Worm (Caenorhabditis elegans): ENCODE data around the gene DC2.5.
"Not testable (repeated sequence)": the region's sequence is repeated elsewhere in the genome, so short reads cannot be mapped to it uniquely, and the experiment has no call there.

Gene DC2.5

DNA sequence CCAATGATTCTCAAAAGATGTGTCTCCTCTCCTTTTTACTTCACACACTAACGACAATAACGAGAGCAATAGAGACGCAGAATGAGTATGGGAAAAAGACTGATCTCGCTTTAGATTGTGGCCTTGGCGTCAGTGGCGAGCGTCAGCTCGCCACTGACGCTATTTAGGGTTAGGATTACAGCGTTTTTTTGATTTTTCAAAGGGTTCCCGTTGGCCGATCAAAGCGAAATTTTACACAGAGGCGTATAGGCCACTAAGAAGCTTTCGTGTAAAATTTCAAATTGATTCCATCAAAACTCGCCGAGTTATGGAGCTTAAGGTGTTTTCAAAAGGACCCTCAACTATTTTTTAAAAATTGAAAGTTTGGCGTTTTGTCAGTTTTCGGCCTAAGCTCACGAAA is at the start of gene DC2.5:
TSS of gene DC2.5 (minus strand) at position 101 of the 400 bp plus-strand sequence.
- not testable (repeated sequence) for TF ChIP-seq klf-2 (GFP tag; conservative IDR thresholded peaks at IDR 0.05); T22C8.4 (GFP tag; IDR thresholded peaks at IDR 0.05); tab-1 (GFP tag; IDR thresholded peaks at IDR 0.05)

DNA sequence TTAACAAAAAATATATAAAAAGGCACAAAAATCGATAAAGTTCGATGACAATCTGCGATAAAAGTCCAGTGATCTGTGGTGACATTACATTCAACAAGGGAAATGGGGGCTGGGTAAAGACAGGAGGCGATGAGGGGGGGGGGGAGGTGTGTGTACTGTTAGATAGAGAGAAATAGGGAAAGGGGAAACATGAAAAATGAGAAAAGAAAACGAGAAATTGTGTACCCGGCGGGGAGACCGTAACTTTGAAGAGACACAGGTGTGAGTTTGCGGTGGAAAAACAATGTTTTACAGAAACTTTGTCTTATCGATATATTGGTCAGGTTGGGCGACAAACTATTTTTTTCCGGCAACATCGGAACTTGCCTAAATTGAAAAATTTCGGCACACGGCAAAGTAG is 47.7 kb upstream of the DC2.5 start:
- no peak for TF ChIP-seq med-1 (GFP tag; optimal IDR thresholded peaks at IDR 0.05; ENCODE audit: insufficient read depth)
- TF ChIP-seq flt-1 (GFP tag; IDR thresholded peaks at IDR 0.05), result no peak
- TF ChIP-seq ref-1 (GFP tag; conservative IDR thresholded peaks at IDR 0.05), result no peak
- no peak for TF ChIP-seq T22C8.4 (GFP tag; IDR thresholded peaks at IDR 0.05)
- no peak for TF ChIP-seq tab-1 (GFP tag; IDR thresholded peaks at IDR 0.05)
- TF ChIP-seq klf-2 (GFP tag; conservative IDR thresholded peaks at IDR 0.05), result no peak
- no peak for TF ChIP-seq ztf-23 (GFP tag; IDR thresholded peaks at IDR 0.05)
- TF ChIP-seq ztf-29 (GFP tag; IDR thresholded peaks at IDR 0.05), result no peak
- no peak for TF ChIP-seq cog-1 (tag; optimal IDR thresholded peaks at IDR 0.05)

DNA sequence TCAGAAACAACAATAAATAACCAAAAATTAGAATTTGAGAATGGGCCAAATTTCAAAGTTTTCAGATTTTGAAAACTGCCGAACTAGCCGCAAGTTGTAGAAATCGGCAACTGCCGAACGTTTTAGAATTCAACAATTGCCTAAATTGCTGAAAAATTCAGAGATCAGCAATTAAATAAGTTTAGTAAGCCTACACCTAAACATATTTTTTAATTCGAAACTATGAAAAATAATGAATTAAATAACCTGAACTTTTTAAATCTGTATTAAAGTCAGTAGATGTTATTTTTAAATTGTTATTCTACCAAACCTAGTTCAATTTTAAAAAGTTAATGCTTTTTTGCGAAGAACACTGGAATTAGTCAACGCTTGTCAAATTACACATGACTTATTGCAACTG is 46.1 kb upstream of the DC2.5 start, which contains the start of gene nhr-204:
TSS of gene nhr-204 (minus strand) at position 101 of the 400 bp plus-strand sequence.
- TF ChIP-seq klf-2 (GFP tag; conservative IDR thresholded peaks at IDR 0.05), result no peak
- TF ChIP-seq T22C8.4 (GFP tag; IDR thresholded peaks at IDR 0.05), result no peak
- no peak for TF ChIP-seq flt-1 (GFP tag; IDR thresholded peaks at IDR 0.05)
- no peak for TF ChIP-seq ref-1 (GFP tag; conservative IDR thresholded peaks at IDR 0.05)
- TF ChIP-seq med-1 (GFP tag; optimal IDR thresholded peaks at IDR 0.05; ENCODE audit: insufficient read depth), result no peak
- TF ChIP-seq ztf-29 (GFP tag; IDR thresholded peaks at IDR 0.05), result no peak
- TF ChIP-seq tab-1 (GFP tag; IDR thresholded peaks at IDR 0.05), result no peak
- no peak for TF ChIP-seq cog-1 (tag; optimal IDR thresholded peaks at IDR 0.05)
- no peak for TF ChIP-seq ztf-23 (GFP tag; IDR thresholded peaks at IDR 0.05)

- TF ChIP-seq cog-1 (tag; optimal IDR thresholded peaks at IDR 0.05) (no peak), ref-1 (GFP tag; conservative IDR thresholded peaks at IDR 0.05) (no peak), flt-1 (GFP tag; IDR thresholded peaks at IDR 0.05) (no peak), T22C8.4 (GFP tag; IDR thresholded peaks at IDR 0.05) (no peak), tab-1 (GFP tag; IDR thresholded peaks at IDR 0.05) (no peak), med-1 (GFP tag; optimal IDR thresholded peaks at IDR 0.05; ENCODE audit: insufficient read depth) (no peak), klf-2 (GFP tag; conservative IDR thresholded peaks at IDR 0.05) (no peak), ztf-23 (GFP tag; IDR thresholded peaks at IDR 0.05) (no peak)
Observed at ce11 chrV:254591-254990, 42.0 kb upstream of the DC2.5 start, which contains the start of gene str-121. str-121 (minus strand) TSS chrV:254691.

- no peak for TF ChIP-seq flt-1 (GFP tag; IDR thresholded peaks at IDR 0.05)
- TF ChIP-seq T22C8.4 (GFP tag; IDR thresholded peaks at IDR 0.05), result no peak
- TF ChIP-seq cog-1 (tag; optimal IDR thresholded peaks at IDR 0.05), result no peak
- TF ChIP-seq klf-2 (GFP tag; conservative IDR thresholded peaks at IDR 0.05), result no peak
- TF ChIP-seq ztf-23 (GFP tag; IDR thresholded peaks at IDR 0.05), result no peak
- TF ChIP-seq ztf-29 (GFP tag; IDR thresholded peaks at IDR 0.05), result no peak
- no peak for TF ChIP-seq tab-1 (GFP tag; IDR thresholded peaks at IDR 0.05)
- no peak for TF ChIP-seq ref-1 (GFP tag; conservative IDR thresholded peaks at IDR 0.05)
- no peak for TF ChIP-seq med-1 (GFP tag; optimal IDR thresholded peaks at IDR 0.05; ENCODE audit: insufficient read depth)
Observed at ce11 chrV:251652-252051, 39.1 kb upstream of the DC2.5 start, which contains the start of gene oac-39. oac-39 (minus strand) TSS chrV:251752.

ce11 chrV:248636-249035 is 36.0 kb upstream of the DC2.5 start:
- TF ChIP-seq med-1 (GFP tag; optimal IDR thresholded peaks at IDR 0.05; ENCODE audit: insufficient read depth), result no peak
- TF ChIP-seq ztf-23 (GFP tag; IDR thresholded peaks at IDR 0.05), result no peak
- no peak for TF ChIP-seq cog-1 (tag; optimal IDR thresholded peaks at IDR 0.05)
- no peak for TF ChIP-seq T22C8.4 (GFP tag; IDR thresholded peaks at IDR 0.05)
- TF ChIP-seq klf-2 (GFP tag; conservative IDR thresholded peaks at IDR 0.05), result no peak
- no peak for TF ChIP-seq tab-1 (GFP tag; IDR thresholded peaks at IDR 0.05)
- no peak for TF ChIP-seq ref-1 (GFP tag; conservative IDR thresholded peaks at IDR 0.05)
- no peak for TF ChIP-seq flt-1 (GFP tag; IDR thresholded peaks at IDR 0.05)
- TF ChIP-seq ztf-29 (GFP tag; IDR thresholded peaks at IDR 0.05), result no peak

ce11 chrV:247576-247975 is 35.0 kb upstream of the DC2.5 start:
- no peak for TF ChIP-seq flt-1 (GFP tag; IDR thresholded peaks at IDR 0.05)

- no peak for TF ChIP-seq ztf-29 (GFP tag; IDR thresholded peaks at IDR 0.05)
- no peak for TF ChIP-seq flt-1 (GFP tag; IDR thresholded peaks at IDR 0.05)
- TF ChIP-seq T22C8.4 (GFP tag; IDR thresholded peaks at IDR 0.05), result no peak
- no peak for TF ChIP-seq klf-2 (GFP tag; conservative IDR thresholded peaks at IDR 0.05)
- TF ChIP-seq cog-1 (tag; optimal IDR thresholded peaks at IDR 0.05), result no peak
- no peak for TF ChIP-seq ref-1 (GFP tag; conservative IDR thresholded peaks at IDR 0.05)
- no peak for TF ChIP-seq med-1 (GFP tag; optimal IDR thresholded peaks at IDR 0.05; ENCODE audit: insufficient read depth)
- TF ChIP-seq ztf-23 (GFP tag; IDR thresholded peaks at IDR 0.05), result no peak
- no peak for TF ChIP-seq tab-1 (GFP tag; IDR thresholded peaks at IDR 0.05)
Observed at ce11 chrV:246097-246496, 33.5 kb upstream of the DC2.5 start, which contains the start of gene kin-34. kin-34 (minus strand) TSS chrV:246197.

DNA sequence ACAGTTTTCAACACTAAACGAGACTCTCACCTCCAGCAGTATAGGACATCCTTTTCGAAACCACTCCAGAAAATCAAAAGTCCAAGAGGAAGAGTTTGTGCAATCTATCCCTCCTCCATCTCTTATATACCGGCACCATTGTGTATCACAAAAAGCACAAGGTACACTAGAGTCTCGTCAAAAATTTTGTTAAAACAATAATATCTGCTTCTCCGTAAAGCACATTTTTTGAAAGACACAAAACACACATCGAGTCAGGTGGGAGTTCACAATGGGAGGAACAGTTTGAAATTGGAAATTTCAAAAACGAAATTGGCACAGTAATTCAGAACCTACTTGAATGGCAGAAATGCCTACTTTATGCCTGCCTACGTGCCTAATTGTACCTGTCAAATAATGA is 29.9 kb upstream of the DC2.5 start, which contains the start of gene R02C2.7:
TSS of gene R02C2.7 (minus strand) at position 101 of the 400 bp plus-strand sequence.
- no peak for TF ChIP-seq med-1 (GFP tag; optimal IDR thresholded peaks at IDR 0.05; ENCODE audit: insufficient read depth)

DNA sequence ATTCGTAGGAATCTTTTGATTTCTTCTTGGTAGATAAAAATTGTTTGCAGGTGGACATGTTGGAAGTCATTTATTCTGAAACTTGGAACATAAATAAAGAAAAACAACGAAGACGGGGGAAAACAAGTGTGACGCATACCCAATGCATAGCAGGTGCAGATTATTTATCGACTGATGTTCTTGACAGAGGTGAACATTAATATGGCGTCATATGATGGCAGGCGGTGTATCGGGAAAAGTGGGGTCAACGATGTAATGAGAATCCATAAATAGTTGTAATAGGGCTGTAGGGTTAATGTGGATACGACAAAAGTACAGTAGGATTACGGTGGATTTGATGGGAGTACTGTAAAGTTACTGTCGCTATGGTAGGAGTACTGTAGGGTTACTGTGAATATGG is 27.7 kb upstream of the DC2.5 start, which contains the start of gene txt-2:
TSS of gene txt-2 (minus strand) at position 214 of the 400 bp plus-strand sequence.
- TF ChIP-seq cog-1 (tag; optimal IDR thresholded peaks at IDR 0.05), result no peak
- TF ChIP-seq flt-1 (GFP tag; IDR thresholded peaks at IDR 0.05), result no peak
- no peak for TF ChIP-seq ztf-29 (GFP tag; IDR thresholded peaks at IDR 0.05)
- no peak for TF ChIP-seq med-1 (GFP tag; optimal IDR thresholded peaks at IDR 0.05; ENCODE audit: insufficient read depth)
- TF ChIP-seq klf-2 (GFP tag; conservative IDR thresholded peaks at IDR 0.05), result no peak
- no peak for TF ChIP-seq ztf-23 (GFP tag; IDR thresholded peaks at IDR 0.05)
- no peak for TF ChIP-seq T22C8.4 (GFP tag; IDR thresholded peaks at IDR 0.05)
- TF ChIP-seq ref-1 (GFP tag; conservative IDR thresholded peaks at IDR 0.05), result no peak
- TF ChIP-seq tab-1 (GFP tag; IDR thresholded peaks at IDR 0.05), result no peak
